Worm (Caenorhabditis elegans): Measurements from ENCODE around the gene srt-16.
"Not testable (repeated sequence)": the region's sequence is repeated elsewhere in the genome, so short reads cannot be mapped to it uniquely, and the experiment has no call there.

The srt-16 gene

DNA sequence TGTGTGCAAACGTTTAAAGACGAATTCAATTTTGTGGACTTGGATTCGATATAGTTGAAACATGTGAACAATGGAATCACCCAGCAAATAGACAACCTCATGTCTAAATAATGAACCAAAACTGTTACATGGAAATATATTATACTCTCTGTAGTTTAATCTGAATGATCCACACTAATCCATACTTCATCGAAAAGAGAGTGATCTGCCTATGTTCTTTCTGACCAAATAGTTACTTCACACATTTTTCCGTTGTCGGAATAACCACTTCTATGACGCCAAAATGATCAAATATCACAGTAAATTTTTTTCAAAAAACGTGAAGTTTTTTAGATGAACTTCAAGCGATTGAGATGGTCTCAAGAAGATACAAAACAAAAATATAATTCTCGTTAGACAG lies 37.7 kb upstream of the srt-16 start, which contains the start of gene Y73C8C.4:
Gene Y73C8C.4, minus strand, starts transcription at position 101 of the 400 bp plus-strand sequence.
- not testable (repeated sequence) for TF ChIP-seq ceh-16, unc-39, egl-27 (tag; optimal IDR thresholded peaks at IDR 0.05)

DNA sequence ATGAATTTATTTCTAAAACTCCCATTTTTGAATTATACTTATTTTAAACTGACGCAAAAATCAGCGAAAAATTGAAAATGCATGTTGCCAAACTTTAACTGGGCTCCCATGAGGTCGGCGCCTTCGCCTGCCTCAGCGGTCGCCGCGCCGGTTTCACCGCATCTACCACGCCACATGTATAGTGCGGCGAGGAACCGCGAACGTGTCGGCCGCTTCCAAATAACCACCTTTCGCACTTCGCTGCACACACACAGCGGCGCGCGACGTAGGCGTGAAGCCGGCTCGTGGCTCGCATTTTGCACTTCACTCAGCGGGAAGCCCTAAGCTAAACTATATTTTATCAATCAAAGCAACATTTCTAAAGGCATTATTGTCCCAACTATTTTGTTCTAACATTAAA lies 36.2 kb upstream of the srt-16 start:
- TF ChIP-seq nhr-67 (tag; optimal IDR thresholded peaks at IDR 0.05): no peak
- no peak for TF ChIP-seq jun-1 (tag; optimal IDR thresholded peaks at IDR 0.05)
- no peak for TF ChIP-seq zag-1 (tag; optimal IDR thresholded peaks at IDR 0.05)
- no peak for TF ChIP-seq nhr-28 (tag; optimal IDR thresholded peaks at IDR 0.05)
- no peak for TF ChIP-seq nhr-77 (tag; optimal IDR thresholded peaks at IDR 0.05)
- no peak for TF ChIP-seq R02D3.7 (tag; optimal IDR thresholded peaks at IDR 0.05)
- no peak for TF ChIP-seq nhr-11 (tag; optimal IDR thresholded peaks at IDR 0.05)
- no peak for TF ChIP-seq lin-39 (tag; optimal IDR thresholded peaks at IDR 0.05)

DNA sequence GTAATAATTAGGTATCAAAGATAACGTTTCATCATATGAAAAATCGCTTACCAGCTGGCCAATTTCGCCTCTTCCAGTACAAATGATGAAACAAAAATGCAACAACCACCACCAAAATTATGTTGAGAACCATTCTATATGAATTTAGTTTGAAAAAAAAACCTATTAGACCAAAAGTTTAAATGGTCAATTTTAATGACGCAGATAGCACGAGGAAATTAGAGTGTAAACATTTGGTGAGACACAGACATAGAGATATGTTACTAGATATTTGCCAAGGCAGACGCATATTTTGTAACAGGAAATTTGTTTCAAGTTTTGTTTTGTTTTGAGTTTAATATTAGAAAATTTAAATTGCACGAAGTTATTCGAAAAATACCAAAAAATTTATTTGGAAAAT lies 30.0 kb upstream of the srt-16 start, which contains the start of gene cyp-33C9:
Gene cyp-33C9, minus strand, starts transcription at position 211 of the 400 bp plus-strand sequence.
- peak; percentile 59 for TF ChIP-seq pha-4 (tag; optimal IDR thresholded peaks at IDR 0.05)
- TF ChIP-seq ama-1 (optimal IDR thresholded peaks at IDR 0.05): no peak
- no peak for TF ChIP-seq nhr-12 (tag; optimal IDR thresholded peaks at IDR 0.05)
- TF ChIP-seq ceh-16 (tag; optimal IDR thresholded peaks at IDR 0.05): no peak
- TF ChIP-seq ZK546.5 (tag; optimal IDR thresholded peaks at IDR 0.05): no peak
- peak; percentile 20 for TF ChIP-seq elt-2 (tag; optimal IDR thresholded peaks at IDR 0.05)
- TF ChIP-seq nhr-23 (tag; optimal IDR thresholded peaks at IDR 0.05): no peak

DNA sequence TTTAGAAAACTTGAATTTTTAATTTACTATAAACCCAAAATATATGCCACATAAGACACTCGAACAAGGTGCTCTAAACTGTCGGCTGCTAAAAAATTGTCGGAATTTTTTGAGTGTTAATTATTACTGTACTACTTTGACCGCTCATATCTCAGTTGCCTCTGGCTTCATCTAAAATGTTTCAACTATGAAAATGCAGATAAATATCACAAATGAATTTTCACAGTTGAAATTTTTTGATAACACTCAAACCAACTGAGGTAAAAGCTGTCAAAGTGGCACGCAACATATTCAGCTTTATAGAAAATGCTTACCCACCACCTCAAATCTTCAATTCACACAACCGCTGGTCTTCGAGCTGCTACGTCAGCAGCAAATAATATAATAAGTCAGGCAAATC lies 24.4 kb upstream of the srt-16 start, which contains the start of gene acs-21:
Gene acs-21, plus strand, starts transcription at position 301 of the 400 bp plus-strand sequence.
- TF ChIP-seq daf-12 (tag; optimal IDR thresholded peaks at IDR 0.05) (no peak), nhr-12 (tag; optimal IDR thresholded peaks at IDR 0.05) (no peak), jun-1 (tag; optimal IDR thresholded peaks at IDR 0.05) (no peak), fkh-10 (GFP tag; optimal IDR thresholded peaks at IDR 0.05) (no peak), egl-27 (tag; optimal IDR thresholded peaks at IDR 0.05) (no peak), lin-15B (tag; optimal IDR thresholded peaks at IDR 0.05) (no peak), nhr-237 (tag; optimal IDR thresholded peaks at IDR 0.05) (no peak), elt-1 (tag; optimal IDR thresholded peaks at IDR 0.05) (no peak), nfya-1 (tag; optimal IDR thresholded peaks at IDR 0.05; ENCODE audit: insufficient read depth) (no peak), hmg-11 (tag; optimal IDR thresholded peaks at IDR 0.05) (no peak), nhr-77 (tag; optimal IDR thresholded peaks at IDR 0.05) (no peak)

DNA sequence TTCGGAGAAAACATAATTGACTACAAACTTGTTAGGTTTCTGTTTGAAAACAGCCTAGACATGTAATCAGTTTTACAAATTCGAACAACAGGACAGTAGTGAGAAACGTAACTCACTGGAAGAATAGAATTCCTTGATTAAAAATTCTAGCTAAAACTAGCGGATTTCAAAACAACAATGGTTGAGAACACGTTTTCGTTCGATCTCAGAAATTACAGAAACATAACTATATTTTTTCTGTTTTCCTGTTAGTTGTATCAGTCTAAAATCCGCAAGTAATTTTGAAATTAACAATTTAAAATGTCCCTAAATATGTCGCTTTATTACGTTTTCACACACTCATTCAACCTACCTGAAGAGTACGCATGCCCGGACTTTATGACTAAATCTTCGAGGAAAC lies 21.9 kb upstream of the srt-16 start, which contains the start of gene srt-8:
Gene srt-8, plus strand, starts transcription at position 301 of the 400 bp plus-strand sequence.
- no peak for TF ChIP-seq ceh-9 (tag; optimal IDR thresholded peaks at IDR 0.05)
- no peak for TF ChIP-seq elt-1 (tag; optimal IDR thresholded peaks at IDR 0.05)
- no peak for TF ChIP-seq egl-27 (tag; optimal IDR thresholded peaks at IDR 0.05)
- TF ChIP-seq ZK546.5 (tag; optimal IDR thresholded peaks at IDR 0.05): no peak
- no peak for TF ChIP-seq snpc-4 (tag; optimal IDR thresholded peaks at IDR 0.05)
- TF ChIP-seq hmg-11 (tag; optimal IDR thresholded peaks at IDR 0.05): no peak
- no peak for TF ChIP-seq egl-5 (tag; optimal IDR thresholded peaks at IDR 0.05)
- TF ChIP-seq ama-1 (optimal IDR thresholded peaks at IDR 0.05): no peak
- TF ChIP-seq nhr-23 (tag; optimal IDR thresholded peaks at IDR 0.05): no peak
- TF ChIP-seq nhr-11 (tag; optimal IDR thresholded peaks at IDR 0.05): no peak
- TF ChIP-seq eor-1 (tag; optimal IDR thresholded peaks at IDR 0.05): no peak
- no peak for TF ChIP-seq mdl-1 (tag; optimal IDR thresholded peaks at IDR 0.05)
- TF ChIP-seq nhr-43 (tag; optimal IDR thresholded peaks at IDR 0.05; ENCODE audit: poor library complexity, severe bottlenecking): no peak
- TF ChIP-seq ztf-4 (tag; optimal IDR thresholded peaks at IDR 0.05): no peak
- TF ChIP-seq tbx-2 (tag; optimal IDR thresholded peaks at IDR 0.05): no peak
- TF ChIP-seq pqm-1 (tag; optimal IDR thresholded peaks at IDR 0.05): no peak
- TF ChIP-seq unc-62 (GFP tag; optimal IDR thresholded peaks at IDR 0.05): no peak
- no peak for TF ChIP-seq daf-12 (tag; optimal IDR thresholded peaks at IDR 0.05)
